Worm (Caenorhabditis elegans): Measurements from ENCODE around the gene C32D5.4.

DNA sequence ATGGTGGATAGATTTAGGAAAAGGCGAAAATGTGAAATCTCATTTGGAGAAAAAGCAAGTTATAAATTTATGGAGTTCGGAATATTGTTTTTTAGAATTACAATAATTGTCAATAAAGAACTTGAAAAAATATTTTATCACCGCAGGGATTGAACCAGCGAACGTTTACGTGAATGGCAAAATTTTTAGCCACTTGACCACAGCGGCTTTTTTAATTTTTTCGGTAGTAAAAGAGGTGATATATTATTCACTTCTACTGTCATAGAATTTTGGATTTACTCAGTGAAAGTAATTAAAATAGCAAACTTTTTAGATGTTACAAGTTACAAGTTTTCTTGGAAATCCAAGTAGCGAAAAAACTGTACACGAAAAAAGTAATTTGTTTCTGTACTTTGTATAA lies 35.4 kb upstream of the C32D5.4 start:
- TF ChIP-seq lsy-2 (tag; optimal IDR thresholded peaks at IDR 0.05) (no peak), unc-62 (GFP tag; optimal IDR thresholded peaks at IDR 0.05) (no peak), nhr-237 (tag; optimal IDR thresholded peaks at IDR 0.05) (no peak), lin-13 (tag; optimal IDR thresholded peaks at IDR 0.05) (no peak), ces-1 (GFP tag; optimal IDR thresholded peaks at IDR 0.05) (no peak), M03D4.4 (tag; optimal IDR thresholded peaks at IDR 0.05) (no peak), ceh-83 (GFP tag; optimal IDR thresholded peaks at IDR 0.05) (no peak), mab-5 (tag; optimal IDR thresholded peaks at IDR 0.05) (no peak), mep-1 (tag; optimal IDR thresholded peaks at IDR 0.05) (no peak), nhr-12 (tag; optimal IDR thresholded peaks at IDR 0.05) (no peak)
